Worm (Caenorhabditis elegans): Measurements from ENCODE around the gene lite-1.

Gene lite-1

DNA sequence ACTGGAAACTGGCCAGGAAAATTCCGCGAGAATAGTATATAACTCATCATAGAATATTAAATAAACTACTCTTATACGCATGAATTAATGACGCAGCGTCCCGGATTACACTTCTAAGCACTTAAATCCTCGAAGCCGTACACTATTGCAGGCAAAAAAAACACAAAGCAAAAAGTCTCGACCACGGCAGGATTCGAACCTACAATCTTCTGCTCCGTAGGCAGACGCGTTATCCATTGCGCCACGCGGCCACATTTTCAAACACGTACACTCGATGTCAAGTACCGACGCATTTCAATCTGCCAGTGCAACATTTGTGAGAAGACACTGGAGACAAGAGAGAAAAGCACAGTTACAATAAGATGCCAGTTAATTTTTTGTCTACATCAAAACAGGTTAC, 10.7 kb downstream of the lite-1 start (continued):
- TF ChIP-seq nhr-102 (tag; optimal IDR thresholded peaks at IDR 0.05) (no peak), hlh-11 (tag; optimal IDR thresholded peaks at IDR 0.05) (peak; percentile 55), nhr-48 (tag; optimal IDR thresholded peaks at IDR 0.05) (peak; percentile 64), daf-16 (GFP tag; optimal IDR thresholded peaks at IDR 0.05) (peak; percentile 31 to 64), daf-16 (tag; optimal IDR thresholded peaks at IDR 0.05) (no peak), lir-3 (tag; optimal IDR thresholded peaks at IDR 0.05) (peak; percentile 68), arid-1 (GFP tag; conservative IDR thresholded peaks at IDR 0.05) (no peak; the same call in 1 of the 2 replicates), dmd-8 (GFP tag; IDR thresholded peaks at IDR 0.05) (0 out of 2 replicates have a peak, but pooled peaks have one; percentile 63), nhr-77 (tag; optimal IDR thresholded peaks at IDR 0.05) (peak; percentile 25), egl-43 (GFP tag; IDR thresholded peaks at IDR 0.05) (peak; percentile 87), unc-62 (GFP tag; optimal IDR thresholded peaks at IDR 0.05 in 1 of 2) (no peak), unc-62 (tag; optimal IDR thresholded peaks at IDR 0.05) (no peak), dmd-6 (GFP tag; IDR thresholded peaks at IDR 0.05) (peak; percentile 34; the same call in 1 of the 2 replicates), snpc-1.2 (GFP tag; IDR thresholded peaks at IDR 0.05) (peak; percentile 79), tag-97 (GFP tag; IDR thresholded peaks at IDR 0.05) (no peak), mxl-3 (GFP tag; optimal IDR thresholded peaks at IDR 0.05) (peak; percentile 43), rbr-2 (tag; optimal IDR thresholded peaks at IDR 0.05) (peak; percentile 61), lin-13 (GFP tag; optimal IDR thresholded peaks at IDR 0.05) (no peak), D1046.2 (GFP tag; IDR thresholded peaks at IDR 0.05) (peak; percentile 83; the same call in 1 of the 2 replicates), gei-8 (GFP tag; optimal IDR thresholded peaks at IDR 0.05) (peak; percentile 43), zip-11 (GFP tag; IDR thresholded peaks at IDR 0.05) (no peak), ceh-28 (tag; optimal IDR thresholded peaks at IDR 0.05) (no peak), nhr-42 (GFP tag; IDR thresholded peaks at IDR 0.05) (peak; percentile 56; the same call in 1 of the 2 replicates), hlh-30 (tag; optimal IDR thresholded peaks at IDR 0.05; ENCODE audit: insufficient read depth) (peak; percentile 29), ctbp-1 (GFP tag; IDR thresholded peaks at IDR 0.05) (peak; percentile 61), lim-7 (GFP tag; IDR thresholded peaks at IDR 0.05) (peak; percentile 83), lsy-2 (tag; optimal IDR thresholded peaks at IDR 0.05) (peak in 1 of 2 experiments; percentile 37), php-3 (GFP tag; IDR thresholded peaks at IDR 0.05) (0 out of 2 replicates have a peak, but pooled peaks have one; percentile 36), ZK337.2 (GFP tag; IDR thresholded peaks at IDR 0.05) (peak; percentile 74)

- TF ChIP-seq aha-1 (tag) (peak; percentile 2), hlh-30 (tag; optimal IDR thresholded peaks at IDR 0.05; ENCODE audit: insufficient read depth) (no peak)
Observed at ce11 chrX:6216551-6216950, 14.0 kb downstream of the lite-1 start, which contains the start of gene lrch-1. Gene lrch-1, minus strand, starts transcription at chrX:6216651.

ce11 chrX:6211322-6211820, 19.2 kb downstream of the lite-1 start:
- TF ChIP-seq mdl-1 (tag; optimal IDR thresholded peaks at IDR 0.05) (no peak), unc-62 (GFP tag; optimal IDR thresholded peaks at IDR 0.05 in 1 of 2) (peak in 1 of 2 experiments; percentile 94), unc-62 (tag; optimal IDR thresholded peaks at IDR 0.05) (no peak)

- no peak for TF ChIP-seq zag-1 (tag; optimal IDR thresholded peaks at IDR 0.05)
- no peak for TF ChIP-seq snpc-4 (tag; optimal IDR thresholded peaks at IDR 0.05)
- TF ChIP-seq attf-4 (tag; optimal IDR thresholded peaks at IDR 0.05) = no peak
- TF ChIP-seq nhr-28 (tag; optimal IDR thresholded peaks at IDR 0.05) = no peak
- TF ChIP-seq jun-1 (tag; optimal IDR thresholded peaks at IDR 0.05) = no peak
- TF ChIP-seq lin-13 (GFP tag; optimal IDR thresholded peaks at IDR 0.05) = no peak
- no peak for TF ChIP-seq zfp-2 (tag; optimal IDR thresholded peaks at IDR 0.05)
- TF ChIP-seq lin-15B (tag; optimal IDR thresholded peaks at IDR 0.05) = no peak
- TF ChIP-seq aha-1 (tag) = no peak
- no peak for TF ChIP-seq nhr-76 (tag; optimal IDR thresholded peaks at IDR 0.05)
- TF ChIP-seq lim-7 (GFP tag; IDR thresholded peaks at IDR 0.05) = no peak
Observed at ce11 chrX:6208463-6208862, 22.1 kb downstream of the lite-1 start, which contains the start of gene C14F11.7. Gene C14F11.7, minus strand, starts transcription at chrX:6208563.

Data from whole organism, L4 larva.